Fruit fly (Drosophila melanogaster): ENCODE measurements around the gene Bub3.

The Bub3 gene

dm6 chr3R:29690539-29690852, 15.3 kb upstream of the Bub3 start (continued):
- no peak for TF ChIP-seq Bteb2 (GFP tag; optimal IDR thresholded peaks at IDR 0.05)
- TF ChIP-seq nmo (GFP tag; optimal IDR thresholded peaks at IDR 0.05): peak; percentile 60
- TF ChIP-seq CG7271 (tag; optimal IDR thresholded peaks at IDR 0.05): no peak
- peak; percentile 37 for TF ChIP-seq Xbp1 (GFP tag; optimal IDR thresholded peaks at IDR 0.05)
- TF ChIP-seq Nf-YB (GFP tag; optimal IDR thresholded peaks at IDR 0.05): no peak
- no peak for TF ChIP-seq ewg (GFP tag; optimal IDR thresholded peaks at IDR 0.05)
- no peak for TF ChIP-seq z (GFP tag; IDR thresholded peaks at IDR 0.05)
- no peak for TF ChIP-seq bcd (GFP tag; optimal IDR thresholded peaks at IDR 0.05)
- TF ChIP-seq CG11456 (GFP tag; IDR thresholded peaks at IDR 0.05): no peak
- TF ChIP-seq ems (GFP tag; optimal IDR thresholded peaks at IDR 0.05): no peak
- TF ChIP-seq CG17829 (tag; optimal IDR thresholded peaks at IDR 0.05): peak; percentile 41
- no peak for TF ChIP-seq CG8478 (optimal IDR thresholded peaks at IDR 0.05)
- TF ChIP-seq CG10979 (tag; optimal IDR thresholded peaks at IDR 0.05): peak; percentile 68
- TF ChIP-seq CG15601 (tag; optimal IDR thresholded peaks at IDR 0.05): peak; percentile 8
- TF ChIP-seq CG17802 (tag; optimal IDR thresholded peaks at IDR 0.05): no peak
- TF ChIP-seq cwo (GFP tag; optimal IDR thresholded peaks at IDR 0.05): no peak
- TF ChIP-seq nerfin-2 (GFP tag; IDR thresholded peaks at IDR 0.05; ENCODE audit: partially characterized antibody): no peak
- TF ChIP-seq CG1233 (GFP tag; optimal IDR thresholded peaks at IDR 0.05): no peak
- TF ChIP-seq NK7.1 (GFP tag; optimal IDR thresholded peaks at IDR 0.05): no peak
- peak; percentile 12 for TF ChIP-seq Atf-2 (GFP tag; optimal IDR thresholded peaks at IDR 0.05)
- no peak for TF ChIP-seq pan (optimal IDR thresholded peaks at IDR 0.05)
- no peak for TF ChIP-seq pan (GFP tag; optimal IDR thresholded peaks at IDR 0.05 in 1 of 2, IDR thresholded peaks at IDR 0.05 in 1 of 2)
- TF ChIP-seq dimm (GFP tag; IDR thresholded peaks at IDR 0.05): no peak
- peak; percentile 64 for TF ChIP-seq PHDP (tag; optimal IDR thresholded peaks at IDR 0.05)
- TF ChIP-seq unc-4 (GFP tag; IDR thresholded peaks at IDR 0.05; ENCODE audit: partially characterized antibody): no peak
- TF ChIP-seq CG1024 (GFP tag; IDR thresholded peaks at IDR 0.05): no peak
- no peak for TF ChIP-seq CG7928 (GFP tag; optimal IDR thresholded peaks at IDR 0.05)
- no peak for TF ChIP-seq Taf1 (GFP tag; IDR thresholded peaks at IDR 0.05)
- no peak for TF ChIP-seq onecut (GFP tag; IDR thresholded peaks at IDR 0.05)
- no peak for TF ChIP-seq ERR (GFP tag; optimal IDR thresholded peaks at IDR 0.05)
- TF ChIP-seq CG13624 (GFP tag; optimal IDR thresholded peaks at IDR 0.05): peak; percentile 26
- TF ChIP-seq Hey (tag; optimal IDR thresholded peaks at IDR 0.05): no peak
- TF ChIP-seq run (tag; optimal IDR thresholded peaks at IDR 0.05): no peak
- peak; percentile 4 to 46 for TF ChIP-seq chif (GFP tag; optimal IDR thresholded peaks at IDR 0.05)
- TF ChIP-seq oc (tag; optimal IDR thresholded peaks at IDR 0.05): peak; percentile 44
- TF ChIP-seq Rfx (GFP tag; IDR thresholded peaks at IDR 0.05): no peak; the same call in 1 of the 2 replicates
- peak; percentile 14 for TF ChIP-seq Dek (tag; optimal IDR thresholded peaks at IDR 0.05)
- TF ChIP-seq br (optimal IDR thresholded peaks at IDR 0.05): no peak
- no peak for TF ChIP-seq Kr (GFP tag; optimal IDR thresholded peaks at IDR 0.05)
- no peak for TF ChIP-seq bbx (GFP tag; IDR thresholded peaks at IDR 0.05; ENCODE audit: partially characterized antibody)
- TF ChIP-seq CG17612 (GFP tag; IDR thresholded peaks at IDR 0.05): no peak
- peak; percentile 43; the same call in 1 of the 2 replicates for TF ChIP-seq CG17328 (GFP tag; IDR thresholded peaks at IDR 0.05)
- no peak for TF ChIP-seq seq (GFP tag; IDR thresholded peaks at IDR 0.05)
- TF ChIP-seq odd (GFP tag; optimal IDR thresholded peaks at IDR 0.05): no peak
- no peak for TF ChIP-seq peb (GFP tag; IDR thresholded peaks at IDR 0.05)
- TF ChIP-seq CG32532 (GFP tag; IDR thresholded peaks at IDR 0.05): no peak
- TF ChIP-seq CG2875 (GFP tag; optimal IDR thresholded peaks at IDR 0.05): peak; percentile 5
- TF ChIP-seq CG2712 (tag; optimal IDR thresholded peaks at IDR 0.05): peak; percentile 54
- TF ChIP-seq CG17359 (tag; optimal IDR thresholded peaks at IDR 0.05): peak; percentile 61
- TF ChIP-seq CG11398 (GFP tag; optimal IDR thresholded peaks at IDR 0.05): no peak
- no peak for TF ChIP-seq HHEX (GFP tag; optimal IDR thresholded peaks at IDR 0.05)
- no peak for TF ChIP-seq CG31224 (GFP tag; IDR thresholded peaks at IDR 0.05)
- no peak for TF ChIP-seq ato (GFP tag; IDR thresholded peaks at IDR 0.05; ENCODE audit: partially characterized antibody)
